Worm (Caenorhabditis elegans) whole organism, late embryonic: Measurements from ENCODE around the gene sra-36.

Experiments used
- C08G9.2 ChIP-seq: sonication (generic microtip); optimal IDR thresholded peaks from 2 replicates; lab custom pipeline; 2016; ENCODE audit warnings: mild to moderate bottlenecking, missing genetic modification characterization, moderate library complexity, missing compliant biosample characterization
- C38D4.7 ChIP-seq: fragments of 200-800 bp; sonication (Bioruptor generic); optimal IDR thresholded peaks from 2 replicates; lab custom pipeline; 2018; ENCODE audit warnings: mild to moderate bottlenecking, missing genetic modification characterization, moderate library complexity, missing compliant biosample characterization
- F13H6.1 ChIP-seq: sonication (generic microtip); optimal IDR thresholded peaks from 2 replicates; lab custom pipeline; 2016; ENCODE audit warnings: missing genetic modification characterization, missing compliant biosample characterization
- K02D7.2 ChIP-seq: sonication (generic microtip); optimal IDR thresholded peaks from 2 replicates; lab custom pipeline; 2017; ENCODE audit warnings: mild to moderate bottlenecking, missing genetic modification characterization, missing compliant biosample characterization
- K09A11.1 ChIP-seq: sonication (generic microtip); optimal IDR thresholded peaks from 2 replicates; lab custom pipeline; 2017; ENCODE audit warnings: antibody characterized with exemption, mild to moderate bottlenecking, missing genetic modification characterization, missing compliant biosample characterization; ENCODE audit not compliant: insufficient read depth
- ahr-1 ChIP-seq: sonication (generic microtip); optimal IDR thresholded peaks from 2 replicates; lab custom pipeline; 2016; ENCODE audit warnings: missing genetic modification characterization, missing compliant biosample characterization
- ceh-18 ChIP-seq: sonication (generic microtip); optimal IDR thresholded peaks from 2 replicates; lab custom pipeline; 2016; ENCODE audit warnings: missing genetic modification characterization, missing compliant biosample characterization
- ceh-19 ChIP-seq: fragments of 200-800 bp; sonication (Bioruptor generic); optimal IDR thresholded peaks from 2 replicates; lab custom pipeline; 2018; ENCODE audit warnings: mild to moderate bottlenecking, missing genetic modification characterization, missing compliant biosample characterization
- ceh-2 ChIP-seq: sonication (generic microtip); optimal IDR thresholded peaks from 2 replicates; lab custom pipeline; 2016; ENCODE audit warnings: missing genotype, missing genetic modification characterization, missing compliant biosample characterization
- ceh-22 ChIP-seq: sonication (generic microtip); optimal IDR thresholded peaks from 2 replicates; lab custom pipeline; 2017; ENCODE audit warnings: missing biosample characterization, missing genetic modification characterization
- ceh-24 ChIP-seq: sonication (generic microtip); optimal IDR thresholded peaks from 2 replicates; lab custom pipeline; 2016; ENCODE audit warnings: mild to moderate bottlenecking, missing genetic modification characterization, missing compliant biosample characterization
- ceh-30 ChIP-seq: fragments of 150-350 bp; optimal IDR thresholded peaks from 2 replicates; lab custom pipeline; 2014; ENCODE audit warnings: missing biosample characterization, missing genetic modification characterization
- ceh-31 ChIP-seq: sonication (generic microtip); optimal IDR thresholded peaks from 2 replicates; lab custom pipeline; 2016; ENCODE audit warnings: missing genetic modification characterization, missing compliant biosample characterization
- ceh-45 ChIP-seq: fragments of 200-800 bp; sonication (Bioruptor generic); IDR thresholded peaks from 2 replicates; pipeline ENCODE4 v1.3.6; 2022; ENCODE audit warnings: missing genetic modification reagents, missing genetic modification characterization, missing compliant biosample characterization
- ceh-48 ChIP-seq: sonication (generic microtip); optimal IDR thresholded peaks from 2 replicates; lab custom pipeline; 2016; ENCODE audit warnings: missing genetic modification characterization, inconsistent platforms, missing compliant biosample characterization
- dve-1 ChIP-seq: sonication (generic microtip); optimal IDR thresholded peaks from 2 replicates; lab custom pipeline; 2017; ENCODE audit warnings: antibody characterized with exemption, mild to moderate bottlenecking, missing genetic modification characterization, missing compliant biosample characterization
- eyg-1 ChIP-seq: sonication (generic microtip); optimal IDR thresholded peaks from 2 replicates; lab custom pipeline; 2016; ENCODE audit warnings: missing genotype, missing genetic modification characterization, missing compliant biosample characterization
- fax-1 ChIP-seq: sonication (generic microtip); optimal IDR thresholded peaks from 2 replicates; lab custom pipeline; 2016; ENCODE audit warnings: missing genotype, missing genetic modification characterization, missing compliant biosample characterization
- fkh-6 ChIP-seq: sonication (generic microtip); optimal IDR thresholded peaks from 2 replicates; lab custom pipeline; 2016; ENCODE audit warnings: missing genetic modification characterization, missing compliant biosample characterization
- hlh-15 ChIP-seq: sonication (generic microtip); optimal IDR thresholded peaks from 2 replicates; lab custom pipeline; 2016; ENCODE audit warnings: missing genetic modification characterization, missing compliant biosample characterization
- hlh-30 ChIP-seq: sonication (generic microtip); optimal IDR thresholded peaks from 2 replicates; lab custom pipeline; 2017; ENCODE audit warnings: antibody characterized with exemption, missing genetic modification characterization, missing compliant biosample characterization; ENCODE audit not compliant: insufficient read depth
- lim-6 ChIP-seq: sonication (generic microtip); optimal IDR thresholded peaks from 2 replicates; lab custom pipeline; 2016; ENCODE audit warnings: missing genetic modification characterization, missing compliant biosample characterization
- lin-11 ChIP-seq: fragments of 200-800 bp; sonication (Bioruptor generic); optimal IDR thresholded peaks from 2 replicates; lab custom pipeline; 2018; ENCODE audit warnings: mild to moderate bottlenecking, missing genetic modification characterization, missing compliant biosample characterization
- mec-3 ChIP-seq: sonication (generic microtip); optimal IDR thresholded peaks from 2 replicates; lab custom pipeline; 2016; ENCODE audit warnings: borderline replicate concordance, missing genetic modification characterization, missing compliant biosample characterization
- nfya-1 ChIP-seq: sonication (generic microtip); optimal IDR thresholded peaks from 2 replicates; lab custom pipeline; 2017; ENCODE audit warnings: missing genetic modification characterization, mild to moderate bottlenecking, missing compliant biosample characterization, antibody characterized with exemption, moderate library complexity
- nhr-11 ChIP-seq: fragments of 150-350 bp; optimal IDR thresholded peaks from 2 replicates; lab custom pipeline; 2014; ENCODE audit warnings: missing biosample characterization, missing genetic modification characterization
- npax-4 ChIP-seq: sonication (generic microtip); optimal IDR thresholded peaks from 2 replicates; lab custom pipeline; 2016; ENCODE audit warnings: missing genetic modification characterization, missing compliant biosample characterization
- pax-1 ChIP-seq: fragments of 150-350 bp; optimal IDR thresholded peaks from 2 replicates; lab custom pipeline; 2014; ENCODE audit warnings: missing biosample characterization, missing genetic modification characterization
- pha-2 ChIP-seq: sonication (generic microtip); optimal IDR thresholded peaks from 2 replicates; lab custom pipeline; 2017; ENCODE audit warnings: mild to moderate bottlenecking, missing genetic modification characterization, missing compliant biosample characterization
- pha-4 ChIP-seq: fragments of 150-350 bp; optimal IDR thresholded peaks from 2 replicates; lab custom pipeline; 2018; ENCODE audit warnings: missing biosample characterization, missing genetic modification reagents, missing genetic modification characterization
- ref-2 ChIP-seq: sonication (generic microtip); optimal IDR thresholded peaks from 2 replicates; lab custom pipeline; 2016; ENCODE audit warnings: missing genetic modification characterization, missing compliant biosample characterization
- rnt-1 ChIP-seq: sonication (generic microtip); optimal IDR thresholded peaks from 2 replicates; lab custom pipeline; 2016; ENCODE audit warnings: missing genetic modification characterization, missing compliant biosample characterization
- sox-4 ChIP-seq: sonication (generic microtip); optimal IDR thresholded peaks from 2 replicates; lab custom pipeline; 2017; ENCODE audit warnings: mild to moderate bottlenecking, missing genetic modification characterization, inconsistent platforms, missing compliant biosample characterization
- syd-9 ChIP-seq: sonication (generic microtip); optimal IDR thresholded peaks from 2 replicates; lab custom pipeline; 2016; ENCODE audit warnings: mild to moderate bottlenecking, missing genetic modification characterization, moderate library complexity, missing compliant biosample characterization
- tbx-7 ChIP-seq: sonication (generic microtip); optimal IDR thresholded peaks from 2 replicates; lab custom pipeline; 2016; ENCODE audit warnings: missing genotype, missing genetic modification characterization, missing compliant biosample characterization
- ttx-3 ChIP-seq: sonication (generic microtip); optimal IDR thresholded peaks from 2 replicates; lab custom pipeline; 2016; ENCODE audit warnings: missing genetic modification reagents, missing genetic modification characterization, missing compliant biosample characterization
- unc-3 ChIP-seq, 2 experiments: fragments of 200-800 bp in 1 of 2; sonication (Bioruptor generic) in 1 of 2; sonication (generic microtip) in 1 of 2; conservative IDR thresholded peaks in 1 of 2; optimal IDR thresholded peaks in 1 of 2; 2 replicates each; pipeline versions ENCODE4 v1.3.6 to Lab custom; 2016 to 2022; ENCODE audit warnings: missing compliant biosample characterization in 2 of 2, missing genetic modification characterization in 2 of 2, missing genetic modification reagents in 1 of 2
- unc-42 ChIP-seq: sonication (generic microtip); optimal IDR thresholded peaks from 2 replicates; lab custom pipeline; 2016; ENCODE audit warnings: missing genotype, missing genetic modification characterization, missing compliant biosample characterization
- unc-55 ChIP-seq: sonication (generic microtip); optimal IDR thresholded peaks from 2 replicates; lab custom pipeline; 2017; ENCODE audit warnings: missing biosample characterization, missing genetic modification reagents, missing genetic modification characterization

sra-36 gene

DNA sequence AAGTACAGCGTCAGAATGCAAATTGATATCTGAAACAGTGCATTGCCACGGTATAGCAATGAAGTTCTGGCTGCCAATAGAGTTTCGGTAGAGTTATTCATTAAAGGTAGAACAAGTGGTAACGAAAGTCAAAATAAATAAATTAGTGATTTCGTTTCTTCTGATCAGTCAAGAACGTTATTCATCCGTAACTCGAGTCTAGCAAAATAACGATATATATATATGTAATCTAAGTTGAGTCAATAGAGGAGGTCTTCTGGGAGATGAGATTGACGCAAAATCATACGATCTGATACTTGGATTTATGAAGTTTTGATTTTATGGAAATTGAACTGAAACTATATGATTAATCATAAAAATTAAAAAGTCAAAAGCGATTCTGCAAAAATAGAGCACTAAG is 12.7 kb downstream of the sra-36 start, which contains the start of gene sra-35:
Gene sra-35, minus strand, starts transcription at position 101 of the 400 bp plus-strand sequence.
- TF ChIP-seq syd-9 (tag; lab: Kevin White, UChicago) (no peak), unc-55 (GFP tag; lab: Kevin White, UChicago) (no peak), dve-1 (no peak), C38D4.7 (GFP tag; lab: Kevin White, UChicago) (no peak), ceh-31 (tag; lab: Kevin White, UChicago) (no peak), pha-2 (tag; lab: Kevin White, UChicago) (no peak), ceh-30 (tag; lab: Kevin White, UChicago) (no peak), ceh-19 (GFP tag; lab: Kevin White, UChicago) (no peak), pha-4 (no peak), npax-4 (tag; lab: Kevin White, UChicago) (no peak), tbx-7 (tag; lab: Kevin White, UChicago) (no peak), hlh-15 (tag; lab: Kevin White, UChicago) (no peak), ceh-48 (no peak), ceh-24 (no peak), K09A11.1 (tag; lab: Kevin White, UChicago) (no peak), ceh-45 (GFP tag; lab: Robert Waterston, UW) (no peak), lin-11 (tag; lab: Kevin White, UChicago) (no peak), hlh-30 (tag; lab: Kevin White, UChicago) (no peak), pax-1 (tag; lab: Kevin White, UChicago) (no peak), ceh-2 (tag; lab: Kevin White, UChicago) (no peak)

DNA sequence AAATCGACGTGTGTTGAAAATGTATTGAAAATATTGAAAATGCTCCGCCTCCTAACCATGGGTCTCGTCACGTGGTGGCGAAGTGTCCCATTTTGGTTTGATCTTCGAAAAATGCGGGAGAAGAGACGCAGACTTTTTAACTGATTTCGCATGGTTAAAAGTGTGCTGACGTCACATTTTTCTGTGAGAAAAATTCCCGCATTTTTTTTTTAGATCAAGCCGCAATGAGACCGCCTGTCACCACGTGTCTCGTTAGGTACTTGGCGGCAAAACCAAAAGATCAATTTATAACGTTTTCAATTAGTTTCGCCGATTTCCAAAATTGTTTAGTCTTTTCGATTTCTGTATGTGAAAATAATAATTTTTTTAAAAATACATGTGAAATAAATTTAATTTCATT is 15.3 kb downstream of the sra-36 start:
- TF ChIP-seq ceh-18 (tag; lab: Kevin White, UChicago) (no peak), F13H6.1 (tag; lab: Kevin White, UChicago) (no peak), rnt-1 (tag; lab: Kevin White, UChicago) (no peak), ceh-22 (tag; lab: Kevin White, UChicago) (no peak), unc-55 (GFP tag; lab: Kevin White, UChicago) (no peak), mec-3 (tag; lab: Kevin White, UChicago) (no peak), unc-3 (GFP tag; conservative IDR thresholded peaks at IDR 0.05; lab: Robert Waterston, UW) (no peak), unc-3 (tag; optimal IDR thresholded peaks at IDR 0.05; lab: Kevin White, UChicago) (no peak), sox-4 (tag; lab: Kevin White, UChicago) (no peak), C08G9.2 (tag; lab: Kevin White, UChicago) (no peak), ceh-48 (no peak), ttx-3 (tag; lab: Kevin White, UChicago) (no peak), K02D7.2 (no peak), nhr-11 (no peak), lim-6 (tag; lab: Kevin White, UChicago) (no peak)

DNA sequence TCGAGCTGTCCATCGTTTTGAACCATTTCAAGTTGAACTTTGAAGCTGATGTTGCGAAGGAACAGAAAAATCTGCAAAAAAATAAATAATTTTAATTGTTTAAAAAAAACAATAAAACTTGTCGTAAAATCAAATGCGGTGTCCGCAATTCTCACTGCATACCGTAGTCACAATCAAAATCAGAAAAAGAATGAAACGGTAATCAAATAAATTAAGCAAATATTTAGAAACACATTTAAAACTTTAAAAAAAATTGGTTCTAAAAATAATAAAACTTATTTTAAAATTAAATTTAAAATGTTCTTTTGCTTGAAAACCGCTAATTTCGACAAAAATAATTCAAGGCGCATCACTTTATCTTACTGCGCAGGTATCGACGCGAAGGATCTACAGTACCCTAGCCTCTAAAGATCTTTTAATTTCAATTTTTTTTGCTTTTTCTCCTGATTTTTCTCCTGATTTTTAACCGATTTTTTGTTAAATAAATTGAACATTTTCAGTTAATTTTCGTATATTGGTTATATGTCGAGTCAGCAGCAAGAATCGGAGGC is 17.3 kb downstream of the sra-36 start, which contains the start of the genes B0304.4 and B0304.2:
Gene B0304.4, minus strand, starts transcription at position 101 of the 551 bp plus-strand sequence.
Gene B0304.2, plus strand, starts transcription at position 501 of the 551 bp plus-strand sequence.
- TF ChIP-seq pha-2 (tag; lab: Kevin White, UChicago) (no peak), ceh-24 (no peak), dve-1 (no peak), ref-2 (tag; lab: Kevin White, UChicago) (no peak), K02D7.2 (no peak), fkh-6 (tag; lab: Kevin White, UChicago) (no peak), unc-42 (no peak), eyg-1 (tag; lab: Kevin White, UChicago) (no peak), pha-4 (no peak), ceh-2 (tag; lab: Kevin White, UChicago) (no peak), nfya-1 (tag; lab: Kevin White, UChicago) (no peak), ahr-1 (tag; lab: Kevin White, UChicago) (no peak), ceh-31 (tag; lab: Kevin White, UChicago) (no peak), fax-1 (no peak), ceh-18 (tag; lab: Kevin White, UChicago) (no peak)
